Fruit fly (Drosophila melanogaster): ENCODE data around the gene gNacalpha.

The gNacalpha gene

DNA sequence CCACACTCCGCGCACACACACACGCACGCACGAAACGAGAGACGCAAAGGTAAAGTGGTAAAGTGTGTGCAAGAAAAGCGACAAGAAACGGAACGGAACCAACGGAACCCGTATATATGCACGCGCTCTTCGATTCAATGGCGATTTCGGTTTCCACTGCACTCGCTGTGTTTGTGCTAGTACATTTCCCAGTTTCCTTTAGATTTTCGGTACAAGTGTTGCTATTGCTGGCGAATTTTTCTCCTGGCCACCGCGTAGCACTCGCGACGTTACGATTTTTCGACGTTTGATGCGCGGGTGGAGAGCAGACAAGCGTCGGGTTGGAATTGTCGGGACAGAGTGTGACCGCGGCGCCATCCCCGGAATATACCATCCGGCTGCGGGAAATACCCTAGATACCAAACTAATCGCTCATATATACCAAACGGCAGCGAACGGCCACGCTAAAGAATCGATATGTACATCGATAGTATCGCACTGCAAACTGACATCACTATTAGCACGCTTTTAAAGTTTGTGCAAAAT lies 40.5 kb downstream of the gNacalpha start, which contains the start of the genes S and ast:
TSS of gene S (minus strand) at position 347 of the 525 bp plus-strand sequence.
TSS of gene ast (plus strand) at position 480 of the 525 bp plus-strand sequence.
- TF ChIP-seq Pif1A (GFP tag; optimal IDR thresholded peaks at IDR 0.05) (no peak), CG32121 (GFP tag; IDR thresholded peaks at IDR 0.05) (peak; percentile 36; the same call in 1 of the 2 replicates), CG34367 (tag; optimal IDR thresholded peaks at IDR 0.05) (peak; percentile 20), CG4496 (GFP tag; IDR thresholded peaks at IDR 0.05) (peak; percentile 33; the same call in 2 of the 3 replicates), Pif1B (GFP tag; optimal IDR thresholded peaks at IDR 0.05) (no peak), CG8159 (tag; optimal IDR thresholded peaks at IDR 0.05) (peak; percentile 23), Snoo (tag; optimal IDR thresholded peaks at IDR 0.05) (peak; percentile 14), rn (GFP tag; IDR thresholded peaks at IDR 0.05) (no peak), Ets98B (GFP tag; IDR thresholded peaks at IDR 0.05) (0 out of 2 replicates have a peak, but pooled peaks have one; percentile 33), EcR (GFP tag; optimal IDR thresholded peaks at IDR 0.05) (peak; percentile 10), CG17806 (tag; optimal IDR thresholded peaks at IDR 0.05) (no peak), CG13204 (GFP tag; optimal IDR thresholded peaks at IDR 0.05) (peak; percentile 18), CG12605 (GFP tag; IDR thresholded peaks at IDR 0.05) (peak; percentile 21; the same call in 1 of the 2 replicates)

DNA sequence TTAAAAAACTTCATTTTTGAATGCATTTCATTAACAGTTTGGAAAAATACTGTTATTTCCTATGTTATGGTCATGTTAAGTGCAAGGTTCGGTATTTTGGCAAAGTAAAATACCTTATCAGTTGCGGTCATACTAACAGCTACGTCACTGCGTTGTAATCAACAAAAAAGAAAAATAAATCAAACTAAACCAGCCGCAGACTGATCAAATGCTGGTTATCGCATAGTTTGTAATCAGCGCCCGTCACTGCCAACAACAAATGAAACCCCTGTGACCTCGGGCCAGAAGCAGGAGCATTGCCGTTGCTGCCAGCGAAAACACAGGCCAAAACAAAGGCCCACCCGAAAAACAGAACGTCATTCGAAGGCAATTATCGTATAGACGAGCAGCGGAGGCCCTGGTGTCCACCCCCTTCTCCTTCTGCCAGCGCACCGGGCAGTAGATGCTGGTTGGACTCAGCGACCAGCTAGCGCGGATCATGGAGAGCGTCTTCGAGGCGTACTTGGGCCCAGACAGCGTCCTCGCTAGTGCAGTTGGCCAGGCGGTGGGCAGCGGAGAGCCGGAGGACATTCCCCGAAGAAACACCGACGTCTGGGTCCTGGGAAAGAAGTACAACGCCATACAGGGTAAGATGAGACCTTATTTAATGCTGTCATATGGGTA lies 43.9 kb downstream of the gNacalpha start, which contains the start of gene Atg4a:
TSS of gene Atg4a (plus strand) at position 110 of the 663 bp plus-strand sequence.
- TF ChIP-seq fd96Ca (GFP tag; IDR thresholded peaks at IDR 0.05), result peak; percentile 54; the same call in 2 of the 3 replicates
- TF ChIP-seq EcR (GFP tag; optimal IDR thresholded peaks at IDR 0.05), result peak; percentile 29
- TF ChIP-seq gl (tag; optimal IDR thresholded peaks at IDR 0.05), result peak; percentile 60
- peak; percentile 32 for TF ChIP-seq CG8159 (tag; optimal IDR thresholded peaks at IDR 0.05)
- TF ChIP-seq CG32121 (GFP tag; IDR thresholded peaks at IDR 0.05), result peak; percentile 26; the same call in 1 of the 2 replicates
- TF ChIP-seq CG10348 (GFP tag; IDR thresholded peaks at IDR 0.05), result no peak
- no peak for TF ChIP-seq D1 (tag; optimal IDR thresholded peaks at IDR 0.05)
- TF ChIP-seq CG12605 (GFP tag; IDR thresholded peaks at IDR 0.05), result peak; percentile 66; the same call in 1 of the 2 replicates
- TF ChIP-seq Pif1B (GFP tag; optimal IDR thresholded peaks at IDR 0.05), result no peak

DNA sequence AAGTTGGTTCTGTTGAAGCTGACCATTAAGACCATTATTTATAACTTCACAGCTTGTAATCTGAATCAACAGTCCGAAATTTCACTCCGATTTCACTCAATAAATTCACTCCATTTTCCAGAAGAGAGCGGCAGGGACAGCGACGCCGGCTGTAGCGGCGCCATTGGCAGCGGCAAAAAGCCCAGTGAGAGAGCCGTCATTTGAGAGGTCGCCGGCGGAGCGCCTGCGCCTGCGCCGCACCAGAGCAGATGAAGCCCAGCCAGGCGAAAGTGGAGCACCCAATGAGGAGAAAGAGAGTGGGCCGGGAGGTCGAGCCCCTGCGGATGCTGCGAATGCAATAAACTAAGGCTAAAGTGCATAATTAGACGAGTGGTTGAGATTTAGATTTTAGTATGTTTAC lies 45.6 kb downstream of the gNacalpha start:
- TF ChIP-seq CG34367 (tag; optimal IDR thresholded peaks at IDR 0.05) (no peak), CG17806 (tag; optimal IDR thresholded peaks at IDR 0.05) (no peak), CG9948 (tag; optimal IDR thresholded peaks at IDR 0.05) (no peak), CG8301 (tag; optimal IDR thresholded peaks at IDR 0.05) (no peak), fd96Ca (GFP tag; IDR thresholded peaks at IDR 0.05) (no peak), CG10348 (GFP tag; IDR thresholded peaks at IDR 0.05) (no peak), CG13204 (GFP tag; optimal IDR thresholded peaks at IDR 0.05) (peak; percentile 14), CG12605 (GFP tag; IDR thresholded peaks at IDR 0.05) (no peak)

DNA sequence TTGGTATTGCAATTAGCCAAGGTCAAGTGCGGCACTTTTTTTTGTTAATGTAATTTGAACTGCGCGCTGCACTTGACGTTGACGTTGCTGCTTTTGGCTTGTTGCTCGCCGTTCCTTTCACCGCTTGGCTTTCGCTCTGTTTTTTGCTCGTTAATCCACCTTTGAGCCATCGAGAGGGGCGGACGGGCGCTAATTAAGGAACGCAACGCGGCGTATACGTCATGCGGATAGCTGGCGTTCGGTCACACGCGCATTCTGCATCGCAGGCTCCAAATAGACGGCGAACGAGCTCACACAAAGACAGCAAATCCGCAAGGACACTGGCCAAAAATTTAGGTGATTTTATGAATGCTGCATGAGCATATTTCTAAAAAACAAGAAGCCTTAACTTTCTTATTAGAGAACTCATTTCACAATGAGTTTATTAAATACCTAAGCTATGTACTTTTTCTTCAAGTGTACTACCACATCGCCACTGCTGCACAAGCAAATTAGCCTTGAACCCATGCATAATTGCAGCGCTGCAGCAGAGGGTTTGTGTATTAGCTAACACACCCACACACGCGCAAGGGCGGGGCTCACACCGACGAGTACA lies 49.4 kb downstream of the gNacalpha start:
- peak; percentile 30 for TF ChIP-seq CG8159 (tag; optimal IDR thresholded peaks at IDR 0.05)
- TF ChIP-seq fd96Ca (GFP tag; IDR thresholded peaks at IDR 0.05), result peak; percentile 60; the same call in 2 of the 3 replicates
- TF ChIP-seq CG10348 (GFP tag; IDR thresholded peaks at IDR 0.05), result no peak
- no peak for TF ChIP-seq Snoo (tag; optimal IDR thresholded peaks at IDR 0.05)
- no peak for TF ChIP-seq Pif1B (GFP tag; optimal IDR thresholded peaks at IDR 0.05)
- no peak for TF ChIP-seq CG14655 (GFP tag; optimal IDR thresholded peaks at IDR 0.05)
- TF ChIP-seq CG13204 (GFP tag; optimal IDR thresholded peaks at IDR 0.05), result no peak
- peak; percentile 23 for TF ChIP-seq CG17806 (tag; optimal IDR thresholded peaks at IDR 0.05)
- TF ChIP-seq CG8301 (tag; optimal IDR thresholded peaks at IDR 0.05), result no peak
- TF ChIP-seq CG32121 (GFP tag; IDR thresholded peaks at IDR 0.05), result no peak
- TF ChIP-seq CG15710 (tag; optimal IDR thresholded peaks at IDR 0.05), result peak; percentile 20
- TF ChIP-seq CG34367 (tag; optimal IDR thresholded peaks at IDR 0.05), result no peak
- no peak for TF ChIP-seq D1 (tag; optimal IDR thresholded peaks at IDR 0.05)
- TF ChIP-seq CG12605 (GFP tag; IDR thresholded peaks at IDR 0.05), result 0 out of 2 replicates have a peak, but pooled peaks have one; percentile 27
- TF ChIP-seq Ets98B (GFP tag; IDR thresholded peaks at IDR 0.05), result peak; percentile 52
- no peak for TF ChIP-seq gl (tag; optimal IDR thresholded peaks at IDR 0.05)
- TF ChIP-seq rn (GFP tag; IDR thresholded peaks at IDR 0.05), result no peak
- TF ChIP-seq EcR (GFP tag; optimal IDR thresholded peaks at IDR 0.05), result no peak
- peak; percentile 14 for TF ChIP-seq CG9948 (tag; optimal IDR thresholded peaks at IDR 0.05)
- peak; percentile 54; the same call in 2 of the 3 replicates for TF ChIP-seq CG4496 (GFP tag; IDR thresholded peaks at IDR 0.05)
- TF ChIP-seq Pif1A (GFP tag; optimal IDR thresholded peaks at IDR 0.05), result no peak
